Fruit fly (Drosophila melanogaster) whole organism, pupa: ENCODE measurements around the gene MED27.

Experiments
- CG10348 ChIP-seq: fragments of 200-800 bp; sonication (Bioruptor generic); IDR thresholded peaks from 2 replicates; pipeline ENCODE4 v1.3.6; 2022; ENCODE audit warnings: missing biosample characterization, missing genetic modification characterization
- CG12605 ChIP-seq: fragments of 200-800 bp; sonication (Bioruptor generic); IDR thresholded peaks from 2 replicates; pipeline ENCODE4 v1.3.6; 2022; ENCODE audit warnings: missing biosample characterization, missing genetic modification characterization
- CG13204 ChIP-seq: fragments of 200-800 bp; sonication (Bioruptor generic); optimal IDR thresholded peaks from 2 replicates; lab custom pipeline; 2018; ENCODE audit warnings: missing biosample characterization, mild to moderate bottlenecking, missing genetic modification characterization, moderate library complexity
- CG14655 ChIP-seq: fragments of 200-800 bp; sonication (Bioruptor generic); optimal IDR thresholded peaks from 3 replicates; lab custom pipeline; 2017; ENCODE audit warnings: mild to moderate bottlenecking, missing biosample characterization, missing genetic modification reagents, missing genetic modification characterization
- CG15710 ChIP-seq: fragments of 200-800 bp; sonication (Bioruptor generic); optimal IDR thresholded peaks from 2 replicates; lab custom pipeline; 2018; ENCODE audit warnings: missing biosample characterization, mild to moderate bottlenecking, missing genetic modification characterization, moderate library complexity
- CG17806 ChIP-seq: fragments of 200-800 bp; sonication (Bioruptor generic); optimal IDR thresholded peaks from 2 replicates; lab custom pipeline; 2018; ENCODE audit warnings: missing biosample characterization, mild to moderate bottlenecking, missing genetic modification characterization, moderate library complexity
- CG32121 ChIP-seq: fragments of 200-800 bp; sonication (Bioruptor generic); IDR thresholded peaks from 2 replicates; pipeline ENCODE4 v1.3.6; 2022; ENCODE audit warnings: missing biosample characterization, missing genetic modification characterization
- CG34367 ChIP-seq: fragments of 200-800 bp; sonication (Bioruptor generic); optimal IDR thresholded peaks from 2 replicates; lab custom pipeline; 2018; ENCODE audit warnings: missing biosample characterization, mild to moderate bottlenecking, missing genetic modification characterization
- CG4496 ChIP-seq: fragments of 200-800 bp; sonication (Bioruptor generic); IDR thresholded peaks from 3 replicates; pipeline ENCODE4 v1.3.6; 2022; ENCODE audit warnings: missing biosample characterization, missing genetic modification characterization
- CG8159 ChIP-seq: fragments of 200-800 bp; sonication (Bioruptor generic); optimal IDR thresholded peaks from 3 replicates; lab custom pipeline; 2018; ENCODE audit warnings: missing biosample characterization, mild to moderate bottlenecking, missing genetic modification characterization, moderate library complexity
- CG8301 ChIP-seq: fragments of 200-800 bp; sonication (Bioruptor generic); optimal IDR thresholded peaks from 2 replicates; lab custom pipeline; 2018; ENCODE audit warnings: missing biosample characterization, mild to moderate bottlenecking, missing genetic modification characterization
- CG9948 ChIP-seq: fragments of 200-800 bp; sonication (Bioruptor generic); optimal IDR thresholded peaks from 2 replicates; lab custom pipeline; 2018; ENCODE audit warnings: missing biosample characterization, mild to moderate bottlenecking, missing genetic modification characterization, moderate library complexity
- D1 ChIP-seq: fragments of 200-800 bp; sonication (Bioruptor generic); optimal IDR thresholded peaks from 2 replicates; lab custom pipeline; 2018; ENCODE audit warnings: missing biosample characterization, mild to moderate bottlenecking, missing genetic modification characterization, moderate library complexity
- EcR ChIP-seq: fragments of 200-800 bp; sonication (Bioruptor generic); optimal IDR thresholded peaks from 3 replicates; lab custom pipeline; 2019; ENCODE audit warnings: missing biosample characterization, missing genetic modification characterization, mild to moderate bottlenecking, moderate library complexity, missing genetic modification reagents
- Ets98B ChIP-seq: fragments of 200-800 bp; sonication (Bioruptor generic); IDR thresholded peaks from 2 replicates; pipeline ENCODE4 v1.3.6; 2022; ENCODE audit warnings: missing biosample characterization, missing genetic modification characterization
- Pif1A ChIP-seq: fragments of 200-800 bp; sonication (Bioruptor generic); optimal IDR thresholded peaks from 3 replicates; lab custom pipeline; 2016; ENCODE audit warnings: missing biosample characterization, missing genetic modification characterization
- Pif1B ChIP-seq: fragments of 200-800 bp; sonication (Bioruptor generic); optimal IDR thresholded peaks from 3 replicates; lab custom pipeline; 2016; ENCODE audit warnings: missing biosample characterization, missing genetic modification characterization
- Snoo ChIP-seq: fragments of 200-800 bp; sonication (Bioruptor generic); optimal IDR thresholded peaks from 3 replicates; lab custom pipeline; 2017; ENCODE audit warnings: missing biosample characterization, mild to moderate bottlenecking, missing genetic modification characterization, inconsistent platforms
- fd96Ca ChIP-seq: fragments of 200-800 bp; sonication (Bioruptor generic); IDR thresholded peaks from 3 replicates; pipeline ENCODE4 v1.3.6; 2022; ENCODE audit warnings: missing biosample characterization, missing genetic modification characterization
- gl ChIP-seq: fragments of 200-800 bp; sonication (Bioruptor generic); optimal IDR thresholded peaks from 2 replicates; lab custom pipeline; 2018; ENCODE audit warnings: missing biosample characterization, mild to moderate bottlenecking, missing genetic modification characterization
- rn ChIP-seq: fragments of 200-800 bp; sonication (Bioruptor generic); IDR thresholded peaks from 2 replicates; pipeline ENCODE4 v1.3.6; 2022; ENCODE audit warnings: missing biosample characterization, missing genetic modification characterization

The MED27 gene

DNA sequence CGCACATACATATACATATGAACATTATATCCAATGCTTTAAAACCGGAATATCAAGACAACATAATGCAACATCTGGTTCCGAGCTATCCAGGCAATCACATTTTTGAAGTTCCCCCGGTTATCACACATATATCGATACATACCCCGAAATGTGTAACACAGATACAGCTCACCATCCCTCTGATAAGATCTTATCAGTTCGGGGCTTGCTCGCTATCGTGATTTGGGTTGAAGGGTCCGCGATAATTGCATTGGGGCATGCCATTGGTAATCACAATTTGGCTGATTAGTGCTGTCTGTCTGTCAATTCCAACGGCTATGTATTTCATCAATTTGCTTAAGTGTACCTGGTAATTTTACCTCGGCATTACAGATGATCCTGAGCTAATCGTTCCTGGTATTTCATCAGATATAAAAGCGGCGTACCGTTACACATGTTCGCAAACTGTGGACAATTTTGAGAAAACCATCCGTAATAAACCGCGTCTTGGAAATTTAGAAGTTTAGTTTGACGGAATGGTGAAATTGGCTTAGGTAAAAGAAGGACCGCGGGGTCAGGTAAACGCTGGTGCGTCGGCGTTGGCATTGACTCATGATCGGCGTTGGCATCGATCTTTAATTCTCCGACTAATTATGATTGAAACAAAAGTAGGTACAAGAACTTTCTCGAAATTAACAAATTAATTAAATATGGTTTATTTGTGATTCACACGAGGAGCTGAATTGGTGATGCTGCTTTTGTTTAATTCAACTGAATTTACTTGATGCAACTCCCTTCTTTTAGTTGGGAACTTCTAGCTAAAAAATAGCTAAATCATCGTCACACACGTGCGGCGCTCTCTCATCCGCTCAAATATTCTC, 17.1 kb downstream of the MED27 start:
- TF ChIP-seq CG32121 (GFP tag; lab: Robert Waterston, UW), result no peak
- TF ChIP-seq Ets98B (GFP tag; lab: Robert Waterston, UW), result no peak
- TF ChIP-seq CG12605 (GFP tag; lab: Robert Waterston, UW), result no peak
- TF ChIP-seq Pif1B, result no peak
- no peak for TF ChIP-seq gl (tag; lab: Kevin White, UChicago)
- TF ChIP-seq CG14655, result no peak
- no peak for TF ChIP-seq EcR (GFP tag; lab: Kevin White, UChicago)
- no peak for TF ChIP-seq CG13204 (GFP tag; lab: Kevin White, UChicago)
- no peak for TF ChIP-seq rn (GFP tag; lab: Robert Waterston, UW)
- TF ChIP-seq CG10348 (GFP tag; lab: Robert Waterston, UW), result no peak
- TF ChIP-seq CG15710, result no peak
- no peak for TF ChIP-seq D1 (tag; lab: Kevin White, UChicago)
- TF ChIP-seq CG8159, result no peak
- TF ChIP-seq CG8301 (tag; lab: Kevin White, UChicago), result no peak
- TF ChIP-seq fd96Ca (GFP tag; lab: Robert Waterston, UW), result no peak
- no peak for TF ChIP-seq CG4496 (GFP tag; lab: Robert Waterston, UW)
- TF ChIP-seq CG17806 (tag; lab: Kevin White, UChicago), result no peak

dm6 chr3R:5672658-5673217, 17.8 kb downstream of the MED27 start:
- TF ChIP-seq Pif1B, result peak; percentile 54
- TF ChIP-seq CG10348 (GFP tag; lab: Robert Waterston, UW), result no peak
- peak; percentile 33; the same call in 1 of the 2 replicates for TF ChIP-seq CG12605 (GFP tag; lab: Robert Waterston, UW)
- TF ChIP-seq CG14655, result no peak
- peak; percentile 56 for TF ChIP-seq gl (tag; lab: Kevin White, UChicago)
- peak; percentile 21 for TF ChIP-seq CG8301 (tag; lab: Kevin White, UChicago)
- peak; percentile 68 for TF ChIP-seq CG32121 (GFP tag; lab: Robert Waterston, UW)
- peak; percentile 15 for TF ChIP-seq Snoo (tag; lab: Kevin White, UChicago)
- peak; percentile 57; the same call in 2 of the 3 replicates for TF ChIP-seq CG4496 (GFP tag; lab: Robert Waterston, UW)
- TF ChIP-seq fd96Ca (GFP tag; lab: Robert Waterston, UW), result peak; percentile 46; the same call in 2 of the 3 replicates

- TF ChIP-seq CG10348 (GFP tag; lab: Robert Waterston, UW) (no peak), CG8301 (tag; lab: Kevin White, UChicago) (peak; percentile 54)
Observed at dm6 chr3R:5682238-5682637, 27.3 kb downstream of the MED27 start.

DNA sequence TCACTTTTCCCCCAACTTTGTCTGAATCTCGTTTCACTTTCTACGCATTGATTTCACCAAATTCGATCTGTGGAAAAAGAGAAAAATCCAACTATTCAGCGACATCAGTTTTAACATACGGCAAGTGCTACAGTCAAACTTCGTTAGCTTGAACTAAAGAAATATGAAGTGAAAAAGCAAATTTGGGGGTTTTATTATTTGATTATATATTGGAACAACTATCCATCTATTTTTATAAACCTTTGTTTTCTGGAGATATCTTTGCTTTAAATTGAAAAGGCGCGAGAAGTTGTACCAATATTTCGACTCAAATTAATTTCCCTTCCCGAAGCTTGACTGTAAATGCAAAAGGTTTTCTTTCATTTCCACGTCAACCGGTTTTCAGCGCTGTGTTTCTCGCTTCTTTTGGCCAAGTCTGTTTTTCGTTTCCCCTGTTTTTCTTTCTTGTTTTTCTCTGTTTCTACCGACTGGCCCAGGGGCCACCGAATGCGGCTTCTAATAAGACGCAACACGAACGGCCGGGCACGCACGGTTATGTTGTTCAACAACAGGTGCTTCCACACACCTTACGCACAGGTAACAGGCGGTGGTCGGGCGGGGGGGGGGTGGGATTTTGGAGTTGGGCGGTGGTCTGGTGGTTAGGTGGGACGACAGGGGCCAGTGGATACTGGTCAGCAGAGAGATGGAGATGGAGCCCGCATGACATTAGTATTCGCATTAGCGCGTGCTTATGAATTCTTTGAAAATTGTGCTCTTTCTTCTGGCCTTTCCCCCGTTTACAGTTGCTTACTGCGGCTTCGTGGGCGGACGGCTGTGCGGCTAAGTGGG, 28.2 kb downstream of the MED27 start:
- peak; percentile 40 for TF ChIP-seq CG17806 (tag; lab: Kevin White, UChicago)
- TF ChIP-seq fd96Ca (GFP tag; lab: Robert Waterston, UW), result peak; percentile 42; the same call in 1 of the 3 replicates
- no peak for TF ChIP-seq gl (tag; lab: Kevin White, UChicago)
- TF ChIP-seq CG15710, result no peak
- TF ChIP-seq EcR (GFP tag; lab: Kevin White, UChicago), result no peak
- TF ChIP-seq CG12605 (GFP tag; lab: Robert Waterston, UW), result peak; percentile 71
- TF ChIP-seq D1 (tag; lab: Kevin White, UChicago), result no peak
- TF ChIP-seq CG10348 (GFP tag; lab: Robert Waterston, UW), result no peak
- peak; percentile 79 for TF ChIP-seq CG32121 (GFP tag; lab: Robert Waterston, UW)
- no peak for TF ChIP-seq Snoo (tag; lab: Kevin White, UChicago)
- TF ChIP-seq CG4496 (GFP tag; lab: Robert Waterston, UW), result peak; percentile 84
- TF ChIP-seq CG8159, result no peak
- TF ChIP-seq CG8301 (tag; lab: Kevin White, UChicago), result peak; percentile 85
- TF ChIP-seq CG34367 (tag; lab: Kevin White, UChicago), result no peak
- TF ChIP-seq Ets98B (GFP tag; lab: Robert Waterston, UW), result peak; percentile 86
- TF ChIP-seq CG13204 (GFP tag; lab: Kevin White, UChicago), result no peak
- peak; percentile 40; the same call in 1 of the 2 replicates for TF ChIP-seq rn (GFP tag; lab: Robert Waterston, UW)
- TF ChIP-seq Pif1B, result peak; percentile 70
- peak; percentile 37 for TF ChIP-seq CG9948 (tag; lab: Kevin White, UChicago)
- TF ChIP-seq Pif1A (GFP tag; lab: Kevin White, UChicago), result no peak
- TF ChIP-seq CG14655, result peak; percentile 86
- TF ChIP-seq, all 21 proteins: peak for 11

DNA sequence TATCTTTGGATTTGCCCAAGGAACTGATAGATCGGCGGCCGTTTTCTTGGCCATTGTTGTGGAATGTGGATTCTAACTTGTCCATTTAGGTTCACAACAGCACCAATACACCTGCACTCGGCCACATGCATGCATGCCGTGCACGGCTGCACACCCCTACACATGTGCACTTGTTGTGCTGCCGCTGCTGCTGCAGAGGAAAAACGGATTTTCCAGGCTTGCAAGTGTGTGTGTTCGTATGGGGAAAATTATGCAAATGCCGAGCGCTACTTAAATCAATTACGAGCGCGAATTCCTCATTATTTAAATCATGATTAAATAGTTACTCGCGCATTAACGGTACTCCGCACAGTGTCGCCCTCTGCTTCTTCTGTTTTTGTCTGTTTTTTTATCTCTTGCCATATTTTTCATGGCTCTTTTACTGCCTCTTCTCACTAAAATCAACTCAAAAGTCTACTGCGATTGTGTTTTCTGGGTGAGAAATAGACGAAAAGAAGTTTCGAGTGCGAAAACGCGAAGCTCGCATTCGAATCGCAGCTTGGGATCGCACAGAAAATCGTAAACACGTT, 29.7 kb downstream of the MED27 start:
- TF ChIP-seq CG13204 (GFP tag; lab: Kevin White, UChicago) (no peak), CG4496 (GFP tag; lab: Robert Waterston, UW) (0 out of 3 replicates have a peak, but pooled peaks have one; percentile 9)
